Worm (Caenorhabditis elegans) whole organism, L3 larva: ENCODE data around the gene Y81B9A.1.

Experiments
- R02D3.7 ChIP-seq: fragments of 150-350 bp; optimal IDR thresholded peaks from 2 replicates; lab custom pipeline; 2014; ENCODE audit warnings: missing biosample characterization, missing genetic modification characterization
- ZK546.5 ChIP-seq: sonication (generic microtip); optimal IDR thresholded peaks from 2 replicates; lab custom pipeline; 2017; ENCODE audit warnings: missing biosample characterization, missing genetic modification characterization
- aly-2 ChIP-seq: fragments of 150-350 bp; optimal IDR thresholded peaks from 2 replicates; lab custom pipeline; 2014; ENCODE audit warnings: missing biosample characterization, missing genetic modification characterization
- ama-1 ChIP-seq: fragments of 150-350 bp; optimal IDR thresholded peaks from 2 replicates; lab custom pipeline; 2018
- ceh-16 ChIP-seq: sonication (generic microtip); optimal IDR thresholded peaks from 2 replicates; lab custom pipeline; 2017; ENCODE audit warnings: missing biosample characterization, missing genetic modification characterization
- ceh-28 ChIP-seq: fragments of 150-350 bp; optimal IDR thresholded peaks from 2 replicates; lab custom pipeline; 2014; ENCODE audit warnings: missing biosample characterization, missing genetic modification reagents, missing genetic modification characterization
- ceh-82 ChIP-seq: fragments of 150-350 bp; optimal IDR thresholded peaks from 2 replicates; lab custom pipeline; 2014; ENCODE audit warnings: missing biosample characterization, missing genetic modification characterization
- ceh-9 ChIP-seq: sonication (generic microtip); optimal IDR thresholded peaks from 2 replicates; lab custom pipeline; 2018; ENCODE audit warnings: missing biosample characterization, missing genetic modification characterization
- egl-27 ChIP-seq: sonication (generic microtip); optimal IDR thresholded peaks from 4 replicates; lab custom pipeline; 2017; ENCODE audit warnings: missing biosample characterization, missing genetic modification reagents, missing genetic modification characterization
- elt-1 ChIP-seq: fragments of 150-350 bp; optimal IDR thresholded peaks from 2 replicates; lab custom pipeline; 2014; ENCODE audit warnings: missing biosample characterization, missing genetic modification characterization
- elt-2 ChIP-seq: sonication (generic microtip); optimal IDR thresholded peaks from 2 replicates; lab custom pipeline; 2016; ENCODE audit warnings: missing genetic modification reagents, mild to moderate bottlenecking, missing genetic modification characterization, missing compliant biosample characterization
- elt-3 ChIP-seq, 3 experiments: fragments of 150-350 bp in 1 of 3; sonication (generic microtip) in 2 of 3; optimal IDR thresholded peaks; 2 replicates in 2 of 3; 4 replicates in 1 of 3; lab custom pipeline; 2014 to 2017; ENCODE audit warnings: missing biosample characterization in 3 of 3, missing genetic modification characterization in 3 of 3
- eor-1 ChIP-seq, 2 experiments: fragments of 150-350 bp; optimal IDR thresholded peaks; 2 replicates each; lab custom pipeline; 2014 to 2018; ENCODE audit warnings: missing biosample characterization in 2 of 2, missing genetic modification characterization in 2 of 2
- fkh-10 ChIP-seq: sonication (generic microtip); optimal IDR thresholded peaks from 2 replicates; lab custom pipeline; 2017; ENCODE audit warnings: missing biosample characterization, missing genetic modification reagents, missing genetic modification characterization
- fkh-2 ChIP-seq: fragments of 150-350 bp; optimal IDR thresholded peaks from 2 replicates; lab custom pipeline; 2014; ENCODE audit warnings: missing biosample characterization, missing genetic modification reagents, missing genetic modification characterization
- fos-1 ChIP-seq: fragments of 150-350 bp; optimal IDR thresholded peaks from 2 replicates; lab custom pipeline; 2014; ENCODE audit warnings: missing biosample characterization, missing genetic modification characterization
- hmg-11 ChIP-seq: sonication (generic microtip); optimal IDR thresholded peaks from 2 replicates; lab custom pipeline; 2016; ENCODE audit warnings: missing genetic modification characterization, missing compliant biosample characterization
- jun-1 ChIP-seq: fragments of 150-350 bp; optimal IDR thresholded peaks from 2 replicates; lab custom pipeline; 2014; ENCODE audit warnings: missing biosample characterization, missing genetic modification reagents, missing genetic modification characterization
- lin-15B ChIP-seq: fragments of 150-350 bp; optimal IDR thresholded peaks from 2 replicates; lab custom pipeline; 2014; ENCODE audit warnings: missing biosample characterization, missing genetic modification characterization
- lin-39 ChIP-seq: fragments of 150-350 bp; optimal IDR thresholded peaks from 2 replicates; lab custom pipeline; 2018; ENCODE audit warnings: missing biosample characterization, missing genetic modification reagents, missing genetic modification characterization
- lsy-12 ChIP-seq: sonication (generic microtip); optimal IDR thresholded peaks from 2 replicates; lab custom pipeline; 2016; ENCODE audit warnings: mild to moderate bottlenecking, missing genetic modification characterization, missing compliant biosample characterization
- mdl-1 ChIP-seq: fragments of 150-350 bp; optimal IDR thresholded peaks from 2 replicates; lab custom pipeline; 2014; ENCODE audit warnings: missing biosample characterization, missing genetic modification characterization
- mml-1 ChIP-seq: fragments of 150-350 bp; sonication (generic microtip); optimal IDR thresholded peaks from 3 replicates; lab custom pipeline; 2014; ENCODE audit warnings: missing biosample characterization, missing genetic modification characterization
- nfya-1 ChIP-seq: sonication (generic microtip); optimal IDR thresholded peaks from 2 replicates; lab custom pipeline; 2017; ENCODE audit warnings: missing genetic modification characterization, mild to moderate bottlenecking, missing compliant biosample characterization, antibody characterized with exemption, moderate library complexity; ENCODE audit not compliant: insufficient read depth
- nhr-11 ChIP-seq: fragments of 150-350 bp; optimal IDR thresholded peaks from 2 replicates; lab custom pipeline; 2014; ENCODE audit warnings: missing biosample characterization, missing genetic modification characterization
- nhr-12 ChIP-seq: fragments of 150-350 bp; optimal IDR thresholded peaks from 2 replicates; lab custom pipeline; 2014; ENCODE audit warnings: missing biosample characterization, missing genetic modification characterization
- nhr-23 ChIP-seq: fragments of 150-350 bp; optimal IDR thresholded peaks from 2 replicates; lab custom pipeline; 2014; ENCODE audit warnings: missing biosample characterization, missing genetic modification reagents, missing genetic modification characterization
- nhr-237 ChIP-seq: fragments of 150-350 bp; optimal IDR thresholded peaks from 2 replicates; lab custom pipeline; 2014; ENCODE audit warnings: missing biosample characterization, missing genetic modification characterization
- nhr-25 ChIP-seq: sonication (generic microtip); optimal IDR thresholded peaks from 2 replicates; lab custom pipeline; 2017; ENCODE audit warnings: missing biosample characterization, missing genetic modification characterization
- nhr-28 ChIP-seq: fragments of 150-350 bp; optimal IDR thresholded peaks from 2 replicates; lab custom pipeline; 2014; ENCODE audit warnings: missing biosample characterization, missing genetic modification characterization
- nhr-43 ChIP-seq: sonication (generic microtip); optimal IDR thresholded peaks from 2 replicates; lab custom pipeline; 2016; ENCODE audit warnings: mild to moderate bottlenecking, missing genetic modification characterization, missing compliant biosample characterization; ENCODE audit not compliant: poor library complexity, severe bottlenecking
- nhr-67 ChIP-seq: fragments of 150-350 bp; optimal IDR thresholded peaks from 2 replicates; lab custom pipeline; 2014; ENCODE audit warnings: missing biosample characterization, missing genetic modification characterization
- nhr-76 ChIP-seq: fragments of 150-350 bp; sonication (generic microtip); optimal IDR thresholded peaks from 5 replicates; lab custom pipeline; 2014; ENCODE audit warnings: missing biosample characterization, missing genetic modification characterization
- nhr-77 ChIP-seq: fragments of 150-350 bp; optimal IDR thresholded peaks from 2 replicates; lab custom pipeline; 2014; ENCODE audit warnings: missing biosample characterization, missing genetic modification characterization
- pha-4 ChIP-seq: fragments of 150-350 bp; optimal IDR thresholded peaks from 2 replicates; lab custom pipeline; 2014; ENCODE audit warnings: missing biosample characterization, missing genetic modification reagents, missing genetic modification characterization
- pqm-1 ChIP-seq: fragments of 150-350 bp; optimal IDR thresholded peaks from 2 replicates; lab custom pipeline; 2017; ENCODE audit warnings: missing biosample characterization, missing genetic modification characterization, inconsistent platforms
- sea-2 ChIP-seq: fragments of 150-350 bp; sonication (generic microtip); optimal IDR thresholded peaks from 4 replicates; lab custom pipeline; 2014; ENCODE audit warnings: missing biosample characterization, missing genetic modification reagents, missing genetic modification characterization
- skn-1 ChIP-seq: fragments of 150-350 bp; optimal IDR thresholded peaks from 2 replicates; lab custom pipeline; 2014; ENCODE audit warnings: missing biosample characterization, missing genetic modification characterization
- snpc-4 ChIP-seq: fragments of 150-350 bp; optimal IDR thresholded peaks from 2 replicates; lab custom pipeline; 2014; ENCODE audit warnings: missing biosample characterization, missing genetic modification characterization
- tbx-2 ChIP-seq: sonication (generic microtip); optimal IDR thresholded peaks from 2 replicates; lab custom pipeline; 2016; ENCODE audit warnings: mild to moderate bottlenecking, missing genetic modification characterization, missing compliant biosample characterization
- unc-39 ChIP-seq: sonication (generic microtip); optimal IDR thresholded peaks from 4 replicates; lab custom pipeline; 2017; ENCODE audit warnings: missing biosample characterization, missing genetic modification characterization
- unc-62 ChIP-seq: fragments of 150-350 bp; sonication (generic microtip); optimal IDR thresholded peaks from 4 replicates; lab custom pipeline; 2014; ENCODE audit warnings: missing biosample characterization, missing genetic modification reagents, missing genetic modification characterization
- ztf-11 ChIP-seq: fragments of 150-350 bp; optimal IDR thresholded peaks from 2 replicates; lab custom pipeline; 2014; ENCODE audit warnings: missing biosample characterization, missing genetic modification characterization
- ztf-4 ChIP-seq: fragments of 150-350 bp; optimal IDR thresholded peaks from 2 replicates; lab custom pipeline; 2014; ENCODE audit warnings: missing biosample characterization, missing genetic modification characterization

Y81B9A.1 gene

DNA sequence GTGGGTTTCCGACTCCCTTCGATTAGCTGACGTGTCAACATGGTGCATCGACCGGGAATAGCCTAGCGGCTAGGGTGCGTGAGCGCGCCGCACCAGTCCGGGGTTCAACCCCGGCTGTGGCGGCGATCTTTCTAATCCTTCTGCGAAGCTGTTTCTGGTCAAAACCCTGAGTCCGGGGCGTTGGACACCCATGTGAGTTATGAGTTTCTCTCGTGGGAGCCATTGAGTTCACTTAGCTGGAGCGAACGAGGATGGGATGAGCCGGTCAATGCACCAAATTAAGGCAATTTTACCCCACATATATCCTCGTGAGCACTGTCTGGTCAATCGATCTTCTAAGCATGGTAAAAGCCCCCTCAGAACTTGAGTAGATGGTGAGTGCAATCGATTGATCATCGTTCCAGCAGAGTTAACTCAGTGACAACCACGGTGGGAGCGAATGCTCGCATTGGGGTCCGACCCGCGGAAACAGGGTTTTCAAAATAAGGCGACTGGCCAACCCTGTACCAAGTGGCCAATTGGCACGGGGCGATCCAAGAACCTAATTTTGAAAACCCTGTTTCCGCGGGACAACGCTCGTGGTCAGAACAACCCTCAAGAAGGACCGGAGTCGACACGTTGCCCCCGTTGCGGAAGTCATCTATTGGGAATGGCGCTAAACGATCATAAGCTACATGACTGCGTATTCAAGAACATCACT lies at the start of gene Y81B9A.1:
Gene Y81B9A.1 (plus strand): TSS at position 650 of the 700 bp plus-strand sequence.
- TF ChIP-seq ceh-82 (no peak), pqm-1 (no peak), nhr-43 (tag; lab: Kevin White, UChicago) (no peak), nfya-1 (tag; lab: Kevin White, UChicago) (no peak), pha-4 (tag; lab: Kevin White, UChicago) (no peak), sea-2 (GFP tag; lab: Kevin White, UChicago) (no peak), fkh-2 (tag; lab: Kevin White, UChicago) (no peak), eor-1 (tag; optimal IDR thresholded peaks at IDR 0.05; lab: Kevin White, UChicago) (no peak), nhr-77 (tag; lab: Kevin White, UChicago) (no peak), ztf-11 (no peak), nhr-11 (tag; lab: Kevin White, UChicago) (no peak), nhr-25 (tag; lab: Kevin White, UChicago) (no peak), nhr-28 (tag; lab: Kevin White, UChicago) (no peak)

DNA sequence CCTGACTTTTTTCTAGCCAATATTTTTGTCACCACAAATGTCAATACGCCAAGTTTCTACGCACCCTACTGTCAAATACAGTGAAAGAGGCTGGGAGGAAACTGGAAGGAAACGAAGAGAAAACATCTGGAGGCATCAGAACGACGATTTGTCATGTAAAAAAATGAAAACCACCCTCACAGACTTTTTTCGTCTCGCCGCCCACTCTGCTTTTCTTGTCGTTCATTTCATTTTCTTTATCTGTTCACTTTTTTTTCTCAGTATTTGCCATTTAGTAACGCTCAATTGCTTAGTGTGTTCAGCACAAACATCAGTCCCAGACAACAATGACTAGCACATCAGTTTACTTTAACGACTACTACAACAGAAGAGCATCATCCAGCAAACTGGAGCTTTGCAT lies 46.4 kb upstream of the Y81B9A.1 start, which contains the start of gene B0563.5:
Gene B0563.5 (plus strand): TSS at position 301 of the 400 bp plus-strand sequence.
- no peak for TF ChIP-seq ceh-28 (tag; lab: Kevin White, UChicago)
- no peak for TF ChIP-seq nfya-1 (tag; lab: Kevin White, UChicago)
- no peak for TF ChIP-seq fkh-10 (GFP tag; lab: Kevin White, UChicago)
- TF ChIP-seq snpc-4 (tag; lab: Kevin White, UChicago), result no peak
- no peak for TF ChIP-seq skn-1
- no peak for TF ChIP-seq ama-1 (lab: Kevin White, UChicago)
- no peak for TF ChIP-seq hmg-11 (tag; lab: Kevin White, UChicago)
- TF ChIP-seq, all 47 proteins: peak for 0

DNA sequence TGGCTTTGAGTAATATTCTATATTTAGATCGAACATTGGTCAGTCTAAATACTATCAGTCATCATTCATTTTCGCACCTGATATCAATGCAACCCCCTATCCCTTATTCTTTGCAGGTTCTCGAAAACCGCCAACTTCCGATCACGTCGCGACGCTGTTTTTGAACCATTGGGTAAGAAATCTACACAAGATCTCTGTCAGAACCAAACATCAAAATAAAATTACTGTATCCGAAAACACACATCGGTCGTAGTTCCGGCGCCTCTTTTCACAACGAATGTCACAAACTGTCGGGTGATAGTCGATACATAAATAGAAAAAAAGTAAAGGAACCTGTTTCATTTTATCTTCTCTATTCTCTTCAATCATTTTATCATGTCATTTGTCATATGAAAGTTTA lies 45.3 kb upstream of the Y81B9A.1 start:
- no peak for TF ChIP-seq ceh-9 (tag; lab: Kevin White, UChicago)
- TF ChIP-seq nhr-43 (tag; lab: Kevin White, UChicago), result no peak
- TF ChIP-seq unc-62, result peak; percentile 44
- TF ChIP-seq lin-39 (tag; lab: Kevin White, UChicago), result no peak
- TF ChIP-seq tbx-2 (tag; lab: Kevin White, UChicago), result no peak
- TF ChIP-seq nhr-25 (tag; lab: Kevin White, UChicago), result peak; percentile 8
- peak; percentile 27 for TF ChIP-seq jun-1 (tag; lab: Kevin White, UChicago)
- TF ChIP-seq elt-3 (tag; optimal IDR thresholded peaks at IDR 0.05; lab: Kevin White, UChicago), result peak in 2 of 3 experiments; percentile 35 to 78
- TF ChIP-seq ztf-11, result no peak
- TF ChIP-seq lin-15B, result no peak
- no peak for TF ChIP-seq nhr-237 (tag; lab: Kevin White, UChicago)
- TF ChIP-seq sea-2 (GFP tag; lab: Kevin White, UChicago), result no peak
- TF ChIP-seq nhr-23 (tag; lab: Kevin White, UChicago), result peak; percentile 64
- TF ChIP-seq mdl-1 (tag; lab: Kevin White, UChicago), result no peak
- TF ChIP-seq R02D3.7 (tag; lab: Kevin White, UChicago), result no peak
- TF ChIP-seq fos-1 (tag; lab: Kevin White, UChicago), result no peak

DNA sequence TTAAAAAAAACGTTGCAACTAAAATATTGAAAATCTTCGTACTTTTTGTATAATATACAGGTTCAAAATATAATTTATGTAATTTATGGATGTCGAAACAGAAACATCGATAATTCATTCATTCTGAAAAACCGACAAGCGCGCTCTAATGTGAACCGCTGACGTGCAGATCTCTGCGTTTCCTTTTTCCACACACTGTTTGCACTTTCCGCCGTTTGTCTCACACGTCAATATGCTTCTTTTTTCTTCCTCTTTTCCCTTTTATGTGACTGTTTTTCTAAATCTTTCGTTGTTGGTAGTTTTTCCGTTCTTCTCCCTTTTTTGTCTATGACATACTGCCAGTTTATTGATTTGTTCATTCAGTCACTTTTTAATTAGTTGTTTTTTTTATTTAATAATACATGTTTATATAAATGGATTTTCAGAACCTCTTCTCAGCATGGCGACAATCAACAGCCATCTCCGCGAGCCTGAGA lies 41.9 kb upstream of the Y81B9A.1 start, which contains the start of gene tmbi-4:
Gene tmbi-4 (plus strand): TSS at position 426 of the 476 bp plus-strand sequence.
- no peak for TF ChIP-seq nhr-12
- TF ChIP-seq sea-2 (GFP tag; lab: Kevin White, UChicago), result no peak
- TF ChIP-seq nhr-11 (tag; lab: Kevin White, UChicago), result no peak
- no peak for TF ChIP-seq nhr-77 (tag; lab: Kevin White, UChicago)
- no peak for TF ChIP-seq egl-27 (tag; lab: Kevin White, UChicago)
- peak; percentile 80 for TF ChIP-seq pha-4 (tag; lab: Kevin White, UChicago)
- TF ChIP-seq nhr-67, result no peak
- no peak for TF ChIP-seq fkh-2 (tag; lab: Kevin White, UChicago)
- no peak for TF ChIP-seq nhr-76
- no peak for TF ChIP-seq ztf-4 (tag; lab: Kevin White, UChicago)
- TF ChIP-seq jun-1 (tag; lab: Kevin White, UChicago), result peak; percentile 34
- no peak for TF ChIP-seq aly-2
- TF ChIP-seq nfya-1 (tag; lab: Kevin White, UChicago), result peak; percentile 67
- no peak for TF ChIP-seq ZK546.5 (tag; lab: Kevin White, UChicago)
- no peak for TF ChIP-seq R02D3.7 (tag; lab: Kevin White, UChicago)
- TF ChIP-seq lin-39 (tag; lab: Kevin White, UChicago), result peak; percentile 48
- no peak for TF ChIP-seq ceh-16 (tag; lab: Kevin White, UChicago)
- no peak for TF ChIP-seq tbx-2 (tag; lab: Kevin White, UChicago)
- no peak for TF ChIP-seq nhr-28 (tag; lab: Kevin White, UChicago)
- TF ChIP-seq elt-3 (tag; optimal IDR thresholded peaks at IDR 0.05; lab: Kevin White, UChicago), result no peak
- TF ChIP-seq mml-1 (tag; lab: Kevin White, UChicago), result no peak
- peak; percentile 29 for TF ChIP-seq elt-1 (tag; lab: Kevin White, UChicago)
- peak; percentile 72 for TF ChIP-seq skn-1
- peak; percentile 55 for TF ChIP-seq lin-15B
- TF ChIP-seq ceh-82, result no peak
- TF ChIP-seq fkh-10 (GFP tag; lab: Kevin White, UChicago), result peak; percentile 50
- no peak for TF ChIP-seq eor-1 (tag; optimal IDR thresholded peaks at IDR 0.05; lab: Kevin White, UChicago)
- no peak for TF ChIP-seq unc-39 (tag; lab: Kevin White, UChicago)
- no peak for TF ChIP-seq elt-2
- no peak for TF ChIP-seq lsy-12 (tag; lab: Kevin White, UChicago)
